Fruit fly (Drosophila melanogaster): Measurements from ENCODE around the gene Ssdp.

The Ssdp gene

DNA sequence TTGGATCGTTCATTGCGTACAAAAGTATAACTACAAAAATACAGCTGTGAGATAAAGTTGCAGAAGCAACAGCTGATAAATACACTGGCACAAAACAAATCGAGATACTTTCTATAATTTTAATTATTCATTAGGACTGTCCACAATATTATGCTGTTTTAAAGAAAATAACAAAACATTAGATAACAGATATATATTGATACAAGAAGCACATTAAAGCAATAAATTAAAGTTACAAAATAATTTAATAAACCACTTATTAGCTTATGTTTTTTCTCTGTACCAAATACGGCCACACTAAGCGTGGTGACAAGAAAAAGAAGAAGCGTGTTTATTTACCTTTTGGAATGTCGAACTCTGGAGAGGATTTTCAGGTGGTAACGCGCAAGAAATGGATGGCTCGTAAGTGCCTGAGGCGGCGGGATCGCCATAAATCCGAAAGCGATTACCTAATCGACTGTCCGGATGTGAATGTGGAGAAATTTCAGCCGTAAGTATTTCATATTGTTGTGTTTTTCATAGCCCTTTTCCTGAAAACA is 20.9 kb upstream of the Ssdp start, which contains the start of the genes CG7988 and CG7183 (continued):
- TF ChIP-seq CG2202 (tag; optimal IDR thresholded peaks at IDR 0.05) (peak; percentile 96), Xbp1 (GFP tag; optimal IDR thresholded peaks at IDR 0.05) (peak; percentile 98), chn (GFP tag; optimal IDR thresholded peaks at IDR 0.05) (peak; percentile 96), CG12659 (GFP tag; optimal IDR thresholded peaks at IDR 0.05) (peak; percentile 98), onecut (GFP tag; IDR thresholded peaks at IDR 0.05) (peak; percentile 92), trem (tag; optimal IDR thresholded peaks at IDR 0.05) (peak; percentile 97), Xrp1 (GFP tag; IDR thresholded peaks at IDR 0.05) (peak; percentile 99), jumu (GFP tag; optimal IDR thresholded peaks at IDR 0.05) (peak; percentile 93), Hr78 (GFP tag; optimal IDR thresholded peaks at IDR 0.05) (peak in 1 of 2 experiments; percentile 92), Atf3 (GFP tag; optimal IDR thresholded peaks at IDR 0.05) (peak; percentile 95), Nf-YA (GFP tag; IDR thresholded peaks at IDR 0.05) (peak; percentile 98), CG17568 (GFP tag; optimal IDR thresholded peaks at IDR 0.05) (no peak), CG4328 (GFP tag; optimal IDR thresholded peaks at IDR 0.05) (peak; percentile 87), chinmo (GFP tag; IDR thresholded peaks at IDR 0.05; ENCODE audit: partially characterized antibody) (no peak), Camta (GFP tag; optimal IDR thresholded peaks at IDR 0.05) (peak; percentile 96), CG8281 (tag; optimal IDR thresholded peaks at IDR 0.05) (peak; percentile 87), nerfin-2 (GFP tag; IDR thresholded peaks at IDR 0.05; ENCODE audit: partially characterized antibody) (no peak), CG8924 (tag; optimal IDR thresholded peaks at IDR 0.05) (peak; percentile 98), ac (GFP tag; optimal IDR thresholded peaks at IDR 0.05) (peak; percentile 79), prd (optimal IDR thresholded peaks at IDR 0.05) (no peak), prd (GFP tag; IDR thresholded peaks at IDR 0.05) (peak; percentile 99), CG6791 (GFP tag; IDR thresholded peaks at IDR 0.05; ENCODE audit: partially characterized antibody) (no peak), CG9797 (GFP tag; optimal IDR thresholded peaks at IDR 0.05) (peak; percentile 89), CG3281 (GFP tag; optimal IDR thresholded peaks at IDR 0.05) (peak; percentile 91), CG12219 (GFP tag; optimal IDR thresholded peaks at IDR 0.05) (peak; percentile 90), Atf-2 (GFP tag; optimal IDR thresholded peaks at IDR 0.05) (peak; percentile 96), CG4730 (GFP tag; IDR thresholded peaks at IDR 0.05) (peak; percentile 99), CG1602 (GFP tag; optimal IDR thresholded peaks at IDR 0.05) (peak; percentile 99), croc (GFP tag; conservative IDR thresholded peaks at IDR 0.05) (peak; percentile 98), CG12155 (GFP tag; optimal IDR thresholded peaks at IDR 0.05) (peak; percentile 97), bsh (GFP tag; optimal IDR thresholded peaks at IDR 0.05) (peak; percentile 81 to 99), Fer2 (tag; optimal IDR thresholded peaks at IDR 0.05) (peak; percentile 95), CG2889 (GFP tag; IDR thresholded peaks at IDR 0.05) (peak; percentile 98), ab (GFP tag; optimal IDR thresholded peaks at IDR 0.05) (peak; percentile 62), cad (GFP tag; optimal IDR thresholded peaks at IDR 0.05) (no peak), CG10654 (GFP tag; optimal IDR thresholded peaks at IDR 0.05) (peak; percentile 97), Myb (GFP tag; optimal IDR thresholded peaks at IDR 0.05) (peak; percentile 81), CG30431 (GFP tag; optimal IDR thresholded peaks at IDR 0.05) (peak; percentile 91), CG8765 (GFP tag; IDR thresholded peaks at IDR 0.05) (peak; percentile 95), CG8388 (GFP tag; optimal IDR thresholded peaks at IDR 0.05) (peak; percentile 98), D19A (tag; optimal IDR thresholded peaks at IDR 0.05) (peak; percentile 95), pan (optimal IDR thresholded peaks at IDR 0.05) (no peak), pan (GFP tag; optimal IDR thresholded peaks at IDR 0.05 in 1 of 2, IDR thresholded peaks at IDR 0.05 in 1 of 2) (peak in 1 of 2 experiments; percentile 99), luna (GFP tag; optimal IDR thresholded peaks at IDR 0.05) (peak; percentile 87), CG3726 (GFP tag; IDR thresholded peaks at IDR 0.05) (peak; percentile 98), CG6254 (GFP tag; optimal IDR thresholded peaks at IDR 0.05) (peak; percentile 87), ind (GFP tag; optimal IDR thresholded peaks at IDR 0.05) (peak; percentile 97), CG10543 (GFP tag; optimal IDR thresholded peaks at IDR 0.05) (peak; percentile 88), lilli (GFP tag; optimal IDR thresholded peaks at IDR 0.05) (peak; percentile 98), CG13424 (tag; optimal IDR thresholded peaks at IDR 0.05) (peak; percentile 99)

All from whole organism, embryonic.